Worm (Caenorhabditis elegans): Measurements from ENCODE around the gene lea-1.

The lea-1 gene

ce11 chrV:10031384-10032171 is 19.9 kb downstream of the lea-1 start (continued):
- TF ChIP-seq nhr-102 (tag; optimal IDR thresholded peaks at IDR 0.05) (peak; percentile 31), lsy-2 (tag; optimal IDR thresholded peaks at IDR 0.05) (peak in 1 of 2 experiments; percentile 48), mxl-2 (GFP tag; conservative IDR thresholded peaks at IDR 0.05) (no peak), skn-1 (tag; optimal IDR thresholded peaks at IDR 0.05) (no peak), ceh-20 (GFP tag; IDR thresholded peaks at IDR 0.05) (no peak), F26F4.8 (GFP tag; conservative IDR thresholded peaks at IDR 0.05) (no peak), cey-2 (tag; optimal IDR thresholded peaks at IDR 0.05; ENCODE audit: borderline replicate concordance, insufficient read depth) (no peak), snpc-1.2 (GFP tag; IDR thresholded peaks at IDR 0.05) (no peak), ztf-11 (tag; optimal IDR thresholded peaks at IDR 0.05) (no peak), lin-13 (GFP tag; optimal IDR thresholded peaks at IDR 0.05) (no peak), nhr-25 (tag; optimal IDR thresholded peaks at IDR 0.05; ENCODE audit: borderline replicate concordance, insufficient read depth) (no peak), snpc-4 (tag; optimal IDR thresholded peaks at IDR 0.05) (no peak), arid-1 (GFP tag; conservative IDR thresholded peaks at IDR 0.05) (no peak), nhr-11 (tag; optimal IDR thresholded peaks at IDR 0.05) (no peak), attf-4 (tag; optimal IDR thresholded peaks at IDR 0.05) (no peak), daf-16 (GFP tag; optimal IDR thresholded peaks at IDR 0.05) (no peak), daf-16 (tag; optimal IDR thresholded peaks at IDR 0.05) (no peak), unc-62 (GFP tag; optimal IDR thresholded peaks at IDR 0.05 in 1 of 2) (no peak), unc-62 (tag; optimal IDR thresholded peaks at IDR 0.05) (no peak), pqm-1 (tag; optimal IDR thresholded peaks at IDR 0.05) (peak; percentile 55), egl-27 (tag; optimal IDR thresholded peaks at IDR 0.05) (no peak), saeg-2 (GFP tag; IDR thresholded peaks at IDR 0.05) (no peak), unc-39 (tag; optimal IDR thresholded peaks at IDR 0.05) (no peak), zip-2 (tag; optimal IDR thresholded peaks at IDR 0.05) (no peak), lin-1 (GFP tag; IDR thresholded peaks at IDR 0.05) (0 out of 2 replicates have a peak, but pooled peaks have one; percentile 45), tra-1 (GFP tag; IDR thresholded peaks at IDR 0.05) (0 out of 2 replicates have a peak, but pooled peaks have one; percentile 32), ceh-82 (tag; optimal IDR thresholded peaks at IDR 0.05) (no peak), F49E8.2 (tag; optimal IDR thresholded peaks at IDR 0.05; ENCODE audit: borderline replicate concordance) (peak; percentile 16), F10B5.3 (tag; optimal IDR thresholded peaks at IDR 0.05) (no peak), aha-1 (tag) (no peak), ces-1 (GFP tag; optimal IDR thresholded peaks at IDR 0.05) (no peak), lin-38 (GFP tag; IDR thresholded peaks at IDR 0.05) (no peak), nhr-237 (tag; optimal IDR thresholded peaks at IDR 0.05) (no peak), ama-1 (optimal IDR thresholded peaks at IDR 0.05) (no peak), mdl-1 (tag; optimal IDR thresholded peaks at IDR 0.05) (peak in 1 of 2 experiments; percentile 47), dve-1 (tag; optimal IDR thresholded peaks at IDR 0.05; ENCODE audit: insufficient read depth) (peak; percentile 43), Y75B8A.6 (GFP tag; IDR thresholded peaks at IDR 0.05) (no peak), nhr-77 (tag; optimal IDR thresholded peaks at IDR 0.05) (no peak), rbr-2 (tag; optimal IDR thresholded peaks at IDR 0.05) (no peak), hlh-11 (tag; optimal IDR thresholded peaks at IDR 0.05) (peak; percentile 54), daf-19 (GFP tag; conservative IDR thresholded peaks at IDR 0.05) (no peak), Y5F2A.4 (GFP tag; optimal IDR thresholded peaks at IDR 0.05) (no peak), nhr-76 (tag; optimal IDR thresholded peaks at IDR 0.05) (no peak), D1046.2 (GFP tag; IDR thresholded peaks at IDR 0.05) (no peak), lin-15B (tag; optimal IDR thresholded peaks at IDR 0.05) (no peak), hmg-1.1 (GFP tag; IDR thresholded peaks at IDR 0.05) (no peak), R02D3.7 (tag; optimal IDR thresholded peaks at IDR 0.05) (no peak), dmd-8 (GFP tag; IDR thresholded peaks at IDR 0.05) (no peak), nhr-10 (tag; optimal IDR thresholded peaks at IDR 0.05) (no peak), gei-8 (GFP tag; optimal IDR thresholded peaks at IDR 0.05) (no peak), nhr-28 (tag; optimal IDR thresholded peaks at IDR 0.05) (peak; percentile 81), nhr-48 (tag; optimal IDR thresholded peaks at IDR 0.05) (peak; percentile 8)

All from whole organism, L4 larva.